Worm (Caenorhabditis elegans) whole organism, L1 larva: ENCODE measurements around the gene cope-1.

Experiments used
- jun-1 ChIP-seq: fragments of 150-350 bp; optimal IDR thresholded peaks from 2 replicates; lab custom pipeline; 2014; ENCODE audit warnings: missing biosample characterization, missing genetic modification reagents, missing genetic modification characterization
- nhr-77 ChIP-seq: fragments of 150-350 bp; optimal IDR thresholded peaks from 2 replicates; lab custom pipeline; 2014; ENCODE audit warnings: missing biosample characterization, missing genetic modification characterization
- sox-4 ChIP-seq: sonication (generic microtip); optimal IDR thresholded peaks from 2 replicates; lab custom pipeline; 2016; ENCODE audit warnings: missing genetic modification characterization, missing compliant biosample characterization

- TF ChIP-seq nhr-77: no peak
- TF ChIP-seq sox-4: no peak
- TF ChIP-seq jun-1: no peak
Observed at ce11 chrIII:13418975-13419374, 7.1 kb upstream of the cope-1 start.
